Fruit fly (Drosophila melanogaster) Kc167 (cell line): Measurements from ENCODE around the gene CG34162.

Experiments
- Myc ChIP-seq: fragments of >200 bp; optimal IDR thresholded peaks from 2 replicates; lab custom pipeline; 2017; ENCODE audit warnings: missing external identifiers
- Sin3A ChIP-seq: fragments of >200 bp; optimal IDR thresholded peaks from 2 replicates; lab custom pipeline; 2018; ENCODE audit warnings: missing external identifiers
- h ChIP-seq: fragments of >200 bp; optimal IDR thresholded peaks from 3 replicates; lab custom pipeline; 2018; ENCODE audit warnings: missing external identifiers
- insv ChIP-seq: fragments of >200 bp; optimal IDR thresholded peaks from 3 replicates; lab custom pipeline; 2018; ENCODE audit warnings: missing external identifiers
- psq ChIP-seq: fragments of >200 bp; optimal IDR thresholded peaks from 2 replicates; lab custom pipeline; 2017; ENCODE audit warnings: missing external identifiers
- ttk ChIP-seq: sonication (Bioruptor generic); optimal IDR thresholded peaks from 2 replicates; lab custom pipeline; 2017; ENCODE audit warnings: missing external identifiers

DNA sequence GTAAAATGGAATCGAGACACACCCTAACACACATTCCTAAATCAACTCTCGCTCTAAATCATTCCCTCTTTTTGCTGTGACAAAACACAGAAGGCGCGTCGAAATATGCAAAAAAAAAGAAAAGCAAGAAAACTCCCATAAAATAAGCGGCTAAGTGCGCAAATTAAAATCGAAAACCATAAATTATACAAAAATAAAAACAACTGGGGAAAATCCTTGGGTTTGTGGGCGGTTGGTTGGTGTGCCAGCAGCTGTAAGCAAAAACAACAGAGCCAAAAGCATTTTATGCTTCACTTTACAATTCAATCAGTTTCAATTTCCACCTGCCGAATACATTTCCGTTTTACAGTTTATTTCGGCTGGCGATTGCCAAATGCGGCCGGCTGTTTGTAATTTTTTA lies 4.2 kb downstream of the CG34162 start, which contains the start of gene CG43438:
- TF ChIP-seq h, result no peak
- TF ChIP-seq ttk (lab: Kevin White, UChicago), result no peak
- TF ChIP-seq Sin3A (lab: Kevin White, UChicago), result no peak
- TF ChIP-seq insv, result no peak
- TF ChIP-seq psq (lab: Kevin White, UChicago), result no peak
- TF ChIP-seq Myc (lab: Kevin White, UChicago), result no peak
